Fruit fly (Drosophila melanogaster) whole organism, embryonic: ENCODE measurements around the gene alphaCOP.

ENCODE experiments used
- Abd-B ChIP-seq: fragments of 200-800 bp; sonication (Bioruptor generic); optimal IDR thresholded peaks from 2 replicates; lab custom pipeline; 2018; ENCODE audit warnings: missing biosample characterization, mild to moderate bottlenecking, missing genetic modification characterization, moderate library complexity
- CG10654 ChIP-seq: fragments of 200-800 bp; sonication (Bioruptor generic); optimal IDR thresholded peaks from 2 replicates; lab custom pipeline; 2016; ENCODE audit warnings: missing biosample characterization, missing genetic modification characterization
- CoRest ChIP-seq: fragments of 200-800 bp; sonication (Bioruptor generic); optimal IDR thresholded peaks from 3 replicates; lab custom pipeline; 2018; ENCODE audit warnings: missing biosample characterization, mild to moderate bottlenecking, missing genetic modification characterization, moderate library complexity
- MESR4 ChIP-seq: fragments of 200-800 bp; sonication (Bioruptor generic); optimal IDR thresholded peaks from 2 replicates; lab custom pipeline; 2018; ENCODE audit warnings: missing biosample characterization, mild to moderate bottlenecking, missing genetic modification characterization, moderate library complexity
- ara ChIP-seq: fragments of 200-800 bp; sonication (Bioruptor generic); IDR thresholded peaks from 2 replicates; pipeline ENCODE4 v1.3.6; 2022; ENCODE audit warnings: missing biosample characterization, missing genetic modification characterization
- ken ChIP-seq: fragments of 200-800 bp; sonication (Bioruptor generic); IDR thresholded peaks from 3 replicates; pipeline ENCODE4 v1.3.6; 2022; ENCODE audit warnings: missing biosample characterization, missing genetic modification characterization

dm6 chr3L:1629064-1629777 is 15.8 kb downstream of the alphaCOP start, which contains the start of gene GC:
- TF ChIP-seq CoRest, result peak; percentile 5
- TF ChIP-seq ara (GFP tag; lab: Robert Waterston, UW), result no peak
- 0 out of 3 replicates have a peak, but pooled peaks have one; percentile 22 for TF ChIP-seq ken (GFP tag; lab: Robert Waterston, UW)
- no peak for TF ChIP-seq CG10654 (GFP tag; lab: Kevin White, UChicago)
- TF ChIP-seq MESR4 (GFP tag; lab: Kevin White, UChicago), result no peak
- no peak for TF ChIP-seq Abd-B (GFP tag; lab: Kevin White, UChicago)
